Worm (Caenorhabditis elegans): ENCODE results near the gene F47F2.3.

DNA sequence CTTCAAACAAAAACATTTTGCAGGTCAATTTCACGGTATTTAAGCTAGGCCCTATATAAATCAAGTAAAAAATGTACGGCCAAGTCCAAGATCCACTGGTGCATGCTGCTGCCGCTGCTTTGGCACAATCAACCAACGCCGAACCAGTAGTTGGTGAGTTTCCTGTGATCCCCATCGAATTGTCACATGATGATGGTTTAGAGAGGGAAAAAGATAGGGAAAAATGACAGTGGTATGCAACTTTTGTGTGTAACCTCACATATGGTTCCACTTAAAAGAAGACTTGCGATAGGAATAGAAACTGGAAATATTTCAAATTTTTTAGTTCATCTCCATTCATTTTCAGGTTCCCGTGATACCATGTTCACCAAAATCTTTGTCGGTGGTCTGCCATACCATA lies 9.1 kb upstream of the F47F2.3 start, which contains the start of gene sup-12:
- TF ChIP-seq ztf-4 (tag; optimal IDR thresholded peaks at IDR 0.05) (no peak), nhr-76 (tag; optimal IDR thresholded peaks at IDR 0.05) (no peak)

Data from whole organism, L3 larva.